Fruit fly (Drosophila melanogaster) whole organism, embryonic: ENCODE results near the gene zf30C.

Experiments
- C15 ChIP-seq: fragments of 200-800 bp; sonication (Bioruptor generic); IDR thresholded peaks from 3 replicates; pipeline ENCODE4 v1.3.6; 2022; ENCODE audit warnings: missing biosample characterization, missing genetic modification characterization
- CG10274 ChIP-seq: fragments of 200-800 bp; sonication (Bioruptor generic); optimal IDR thresholded peaks from 3 replicates; lab custom pipeline; 2017; ENCODE audit warnings: missing biosample characterization, mild to moderate bottlenecking, missing genetic modification characterization
- CG10543 ChIP-seq: fragments of 200-800 bp; sonication (Bioruptor generic); optimal IDR thresholded peaks from 3 replicates; lab custom pipeline; 2017; ENCODE audit warnings: missing biosample characterization, mild to moderate bottlenecking, missing genetic modification characterization, moderate library complexity
- CG11695 ChIP-seq: fragments of 200-800 bp; sonication (Bioruptor generic); IDR thresholded peaks from 3 replicates; pipeline ENCODE4 v1.3.6; 2022; ENCODE audit warnings: missing biosample characterization, missing genetic modification characterization
- CG12391 ChIP-seq: fragments of 200-800 bp; sonication (Bioruptor generic); optimal IDR thresholded peaks from 3 replicates; lab custom pipeline; 2018; ENCODE audit warnings: missing biosample characterization, mild to moderate bottlenecking, missing genetic modification characterization, moderate library complexity
- CG13123 ChIP-seq: fragments of 200-800 bp; sonication (Bioruptor generic); optimal IDR thresholded peaks from 2 replicates; lab custom pipeline; 2016; ENCODE audit warnings: missing biosample characterization, missing genetic modification characterization
- CG13296 ChIP-seq: fragments of 200-800 bp; sonication (Bioruptor generic); optimal IDR thresholded peaks from 3 replicates; lab custom pipeline; 2018; ENCODE audit warnings: missing biosample characterization, mild to moderate bottlenecking, missing genetic modification characterization
- CG15696 ChIP-seq: fragments of 200-800 bp; sonication (Bioruptor generic); optimal IDR thresholded peaks from 2 replicates; lab custom pipeline; 2019; ENCODE audit warnings: missing biosample characterization, mild to moderate bottlenecking, missing genetic modification characterization, moderate library complexity
- CG1647 ChIP-seq: fragments of 200-800 bp; sonication (Bioruptor generic); optimal IDR thresholded peaks from 3 replicates; lab custom pipeline; 2016; ENCODE audit warnings: missing biosample characterization, missing genetic modification characterization
- CG16815 ChIP-seq: fragments of 200-800 bp; sonication (Bioruptor generic); optimal IDR thresholded peaks from 3 replicates; lab custom pipeline; 2017; ENCODE audit warnings: missing biosample characterization, mild to moderate bottlenecking, missing genetic modification characterization
- CG17328 ChIP-seq: fragments of 200-800 bp; sonication (Bioruptor generic); IDR thresholded peaks from 2 replicates; pipeline ENCODE4 v1.3.6; 2022; ENCODE audit warnings: missing biosample characterization, missing genetic modification characterization
- CG18619 ChIP-seq: fragments of 200-800 bp; sonication (Bioruptor generic); optimal IDR thresholded peaks from 3 replicates; lab custom pipeline; 2017; ENCODE audit warnings: missing biosample characterization, mild to moderate bottlenecking, missing genetic modification characterization
- CG18764 ChIP-seq: fragments of 200-800 bp; sonication (Bioruptor generic); optimal IDR thresholded peaks from 3 replicates; lab custom pipeline; 2016; ENCODE audit warnings: missing biosample characterization, missing genetic modification characterization
- CG2129 ChIP-seq: fragments of 200-800 bp; sonication (Bioruptor generic); IDR thresholded peaks from 2 replicates; pipeline ENCODE4 v1.3.6; 2022; ENCODE audit warnings: missing biosample characterization, missing genetic modification characterization; ENCODE audit not compliant: partially characterized antibody
- CG6689 ChIP-seq: fragments of 200-800 bp; sonication (Bioruptor generic); IDR thresholded peaks from 2 replicates; pipeline ENCODE4 v1.3.6; 2022; ENCODE audit warnings: missing biosample characterization, missing genetic modification characterization
- CG6813 ChIP-seq: fragments of 200-800 bp; sonication (Bioruptor generic); optimal IDR thresholded peaks from 2 replicates; lab custom pipeline; 2017; ENCODE audit warnings: missing biosample characterization, missing genetic modification characterization, mild to moderate bottlenecking, moderate library complexity, missing genetic modification reagents
- CG7271 ChIP-seq: fragments of 200-800 bp; sonication (Bioruptor generic); optimal IDR thresholded peaks from 2 replicates; lab custom pipeline; 2018; ENCODE audit warnings: missing biosample characterization, mild to moderate bottlenecking, missing genetic modification characterization, moderate library complexity
- CG8388 ChIP-seq: fragments of 200-800 bp; sonication (Bioruptor generic); optimal IDR thresholded peaks from 2 replicates; lab custom pipeline; 2019; ENCODE audit warnings: missing biosample characterization, mild to moderate bottlenecking, missing genetic modification characterization, moderate library complexity
- CoRest ChIP-seq: fragments of 200-800 bp; sonication (Bioruptor generic); optimal IDR thresholded peaks from 3 replicates; lab custom pipeline; 2018; ENCODE audit warnings: missing biosample characterization, mild to moderate bottlenecking, missing genetic modification characterization, moderate library complexity
- D ChIP-seq, 2 experiments: fragments of 200-800 bp in 1 of 2; fragments of >200 bp in 1 of 2; sonication (Bioruptor generic) in 1 of 2; optimal IDR thresholded peaks; 2 replicates in 1 of 2; 3 replicates in 1 of 2; lab custom pipeline; 2017; ENCODE audit warnings: mild to moderate bottlenecking in 1 of 2, missing biosample characterization in 1 of 2, missing genetic modification characterization in 1 of 2, missing genetic modification reagents in 1 of 2
- Hr78 ChIP-seq, 2 experiments: fragments of 200-800 bp in 1 of 2; fragments of >200 bp in 1 of 2; sonication (Bioruptor generic) in 1 of 2; optimal IDR thresholded peaks; 2 replicates each; lab custom pipeline; 2017 to 2019; ENCODE audit warnings: missing biosample characterization in 2 of 2, missing genetic modification characterization in 2 of 2, mild to moderate bottlenecking in 1 of 2, moderate library complexity in 1 of 2
- Max ChIP-seq: fragments of 200-800 bp; sonication (Bioruptor generic); optimal IDR thresholded peaks from 2 replicates; lab custom pipeline; 2016; ENCODE audit warnings: missing biosample characterization, mild to moderate bottlenecking, missing genetic modification characterization
- Optix ChIP-seq: fragments of 200-800 bp; sonication (Bioruptor generic); IDR thresholded peaks from 3 replicates; pipeline ENCODE4 v1.3.6; 2022; ENCODE audit warnings: missing biosample characterization, missing genetic modification characterization
- Rx ChIP-seq: fragments of 200-800 bp; sonication (Bioruptor generic); IDR thresholded peaks from 2 replicates; pipeline ENCODE4 v1.3.6; 2022; ENCODE audit warnings: missing biosample characterization, missing genetic modification characterization
- TFAM ChIP-seq: fragments of 200-800 bp; sonication (Bioruptor generic); optimal IDR thresholded peaks from 2 replicates; lab custom pipeline; 2017; ENCODE audit warnings: missing biosample characterization, missing genetic modification characterization, inconsistent platforms
- Xrp1 ChIP-seq: fragments of 200-800 bp; sonication (Bioruptor generic); IDR thresholded peaks from 2 replicates; pipeline ENCODE4 v1.3.6; 2022; ENCODE audit warnings: missing biosample characterization, missing genetic modification characterization
- ac ChIP-seq: fragments of 200-800 bp; sonication (Bioruptor generic); optimal IDR thresholded peaks from 3 replicates; lab custom pipeline; 2017; ENCODE audit warnings: missing biosample characterization, mild to moderate bottlenecking, missing genetic modification characterization
- al ChIP-seq: fragments of 200-800 bp; sonication (Bioruptor generic); IDR thresholded peaks from 2 replicates; pipeline ENCODE4 v1.3.6; 2022; ENCODE audit warnings: missing biosample characterization, missing genetic modification characterization
- cad ChIP-seq: fragments of >200 bp; optimal IDR thresholded peaks from 2 replicates; lab custom pipeline; 2017; ENCODE audit warnings: missing biosample characterization, missing genetic modification characterization
- exex ChIP-seq: fragments of 200-800 bp; sonication (Bioruptor generic); optimal IDR thresholded peaks from 4 replicates; lab custom pipeline; 2018; ENCODE audit warnings: missing biosample characterization, mild to moderate bottlenecking, missing genetic modification characterization, moderate library complexity
- fu2 ChIP-seq: fragments of 200-800 bp; sonication (Bioruptor generic); optimal IDR thresholded peaks from 2 replicates; lab custom pipeline; 2016; ENCODE audit warnings: missing biosample characterization, missing genetic modification characterization
- gcm2 ChIP-seq: fragments of 200-800 bp; sonication (Bioruptor generic); optimal IDR thresholded peaks from 2 replicates; lab custom pipeline; 2016; ENCODE audit warnings: missing biosample characterization, missing genetic modification characterization
- her ChIP-seq: fragments of 200-800 bp; sonication (Bioruptor generic); optimal IDR thresholded peaks from 2 replicates; lab custom pipeline; 2016; ENCODE audit warnings: missing biosample characterization, missing genetic modification characterization
- ind ChIP-seq: fragments of 200-800 bp; sonication (Bioruptor generic); optimal IDR thresholded peaks from 3 replicates; lab custom pipeline; 2016; ENCODE audit warnings: missing biosample characterization, missing genetic modification characterization
- knrl ChIP-seq: fragments of 200-800 bp; sonication (Bioruptor generic); IDR thresholded peaks from 3 replicates; pipeline ENCODE4 v1.3.6; 2022; ENCODE audit warnings: missing biosample characterization, missing genetic modification characterization; ENCODE audit not compliant: partially characterized antibody
- lola ChIP-seq, 3 experiments: fragments of >200 bp in 2 of 3; fragments of 200-800 bp in 1 of 3; sonication (Bioruptor generic) in 1 of 3; optimal IDR thresholded peaks; 2 replicates each; lab custom pipeline; 2017 to 2019; ENCODE audit warnings: missing biosample characterization in 3 of 3, missing genetic modification characterization in 3 of 3, mild to moderate bottlenecking in 1 of 3, moderate library complexity in 1 of 3
- mam ChIP-seq: fragments of 200-800 bp; sonication (Bioruptor generic); optimal IDR thresholded peaks from 3 replicates; lab custom pipeline; 2016; ENCODE audit warnings: missing biosample characterization, missing genetic modification characterization
- org-1 ChIP-seq: fragments of 200-800 bp; sonication (Bioruptor generic); optimal IDR thresholded peaks from 2 replicates; lab custom pipeline; 2017; ENCODE audit warnings: missing biosample characterization, missing genetic modification characterization
- pho ChIP-seq: fragments of 200-800 bp; sonication (Bioruptor generic); optimal IDR thresholded peaks from 2 replicates; lab custom pipeline; 2016; ENCODE audit warnings: missing biosample characterization, missing genetic modification characterization
- ranshi ChIP-seq: fragments of 200-800 bp; sonication (Bioruptor generic); IDR thresholded peaks from 2 replicates; pipeline ENCODE4 v1.3.6; 2022; ENCODE audit warnings: missing biosample characterization, missing genetic modification characterization
- ro ChIP-seq: fragments of 200-800 bp; sonication (Bioruptor generic); IDR thresholded peaks from 2 replicates; pipeline ENCODE4 v1.3.6; 2022; ENCODE audit warnings: missing biosample characterization, missing genetic modification characterization
- sc ChIP-seq, 3 experiments: fragments of >200 bp in 2 of 3; fragments of 200-800 bp in 1 of 3; sonication (Bioruptor generic) in 1 of 3; optimal IDR thresholded peaks; 2 replicates in 2 of 3; 3 replicates in 1 of 3; lab custom pipeline; 2017; ENCODE audit warnings: mild to moderate bottlenecking in 1 of 3, missing biosample characterization in 1 of 3, missing genetic modification characterization in 1 of 3, missing genetic modification reagents in 1 of 3
- stwl ChIP-seq: fragments of 200-800 bp; sonication (Bioruptor generic); optimal IDR thresholded peaks from 3 replicates; lab custom pipeline; 2018; ENCODE audit warnings: missing biosample characterization, mild to moderate bottlenecking, missing genetic modification characterization, moderate library complexity
- sug ChIP-seq: fragments of 200-800 bp; optimal IDR thresholded peaks from 2 replicates; lab custom pipeline; 2019; ENCODE audit warnings: missing biosample characterization, mild to moderate bottlenecking, missing genetic modification characterization, moderate library complexity
- tio ChIP-seq: fragments of 200-800 bp; sonication (Bioruptor generic); optimal IDR thresholded peaks from 2 replicates; lab custom pipeline; 2017; ENCODE audit warnings: missing biosample characterization, missing genetic modification characterization, inconsistent platforms
- tna ChIP-seq: fragments of 200-800 bp; sonication (Bioruptor generic); IDR thresholded peaks from 2 replicates; pipeline ENCODE4 v1.3.6; 2022; ENCODE audit warnings: missing biosample characterization, missing genetic modification characterization; ENCODE audit not compliant: partially characterized antibody
- wek ChIP-seq: fragments of 200-800 bp; sonication (Bioruptor generic); optimal IDR thresholded peaks from 3 replicates; lab custom pipeline; 2018; ENCODE audit warnings: missing biosample characterization, mild to moderate bottlenecking, missing genetic modification characterization, moderate library complexity
- yki ChIP-seq: fragments of >200 bp; optimal IDR thresholded peaks from 3 replicates; lab custom pipeline; 2018
- zf30C ChIP-seq: fragments of 200-800 bp; sonication (Bioruptor generic); optimal IDR thresholded peaks from 3 replicates; lab custom pipeline; 2018; ENCODE audit warnings: missing biosample characterization, mild to moderate bottlenecking, missing genetic modification characterization

The zf30C gene

DNA sequence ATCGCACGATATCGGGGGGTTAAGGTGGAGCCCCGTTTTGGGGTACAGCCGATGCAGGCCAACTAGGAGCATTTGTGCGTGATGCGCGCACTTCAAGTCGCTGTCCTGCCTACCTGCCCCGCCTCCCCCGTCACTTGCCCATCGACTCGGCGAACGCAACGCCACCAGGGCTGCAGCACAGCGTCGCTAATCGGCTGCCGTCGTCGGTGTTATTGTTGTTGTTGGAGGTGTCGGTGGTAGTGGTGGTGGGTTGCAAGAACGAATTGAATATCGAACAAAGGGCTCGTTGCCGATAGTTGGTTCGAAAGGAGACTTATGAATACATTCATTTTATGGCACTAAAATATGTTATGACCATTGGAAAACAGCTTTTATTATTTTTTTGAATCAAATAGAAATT lies 714 bp downstream of the zf30C start (continued):
- no peak for TF ChIP-seq cad (GFP tag; lab: Kevin White, UChicago)
- TF ChIP-seq CG18764 (GFP tag; lab: Kevin White, UChicago) = peak; percentile 3
- peak; percentile 55 for TF ChIP-seq CG15696
- TF ChIP-seq her (GFP tag; lab: Kevin White, UChicago) = peak; percentile 57
- peak; percentile 32; the same call in 1 of the 2 replicates for TF ChIP-seq CG6689 (GFP tag; lab: Robert Waterston, UW)
- TF ChIP-seq CG2129 = peak; percentile 87
- TF ChIP-seq CG17328 (GFP tag; lab: Robert Waterston, UW) = peak; percentile 23; the same call in 1 of the 2 replicates
- no peak for TF ChIP-seq CG10274 (GFP tag; lab: Kevin White, UChicago)
- peak; percentile 58 for TF ChIP-seq al (GFP tag; lab: Robert Waterston, UW)
- TF ChIP-seq lola (GFP tag; optimal IDR thresholded peaks at IDR 0.05; lab: Kevin White, UChicago) = peak in 1 of 3 experiments; percentile 3
- peak; percentile 53 for TF ChIP-seq CG1647 (GFP tag; lab: Kevin White, UChicago)
- TF ChIP-seq gcm2 (GFP tag; lab: Kevin White, UChicago) = no peak
- no peak for TF ChIP-seq Hr78 (GFP tag; optimal IDR thresholded peaks at IDR 0.05; lab: Kevin White, UChicago)
- peak; percentile 71 for TF ChIP-seq mam (GFP tag; lab: Kevin White, UChicago)
- TF ChIP-seq sug (tag; lab: Kevin White, UChicago) = peak; percentile 65
- TF ChIP-seq zf30C (GFP tag; lab: Kevin White, UChicago) = peak; percentile 42
- peak; percentile 11 for TF ChIP-seq CG6813
- TF ChIP-seq ranshi = peak; percentile 53; the same call in 1 of the 2 replicates
- TF ChIP-seq CG11695 (GFP tag; lab: Robert Waterston, UW) = peak; percentile 47; the same call in 1 of the 3 replicates
- peak; percentile 63 for TF ChIP-seq fu2 (GFP tag; lab: Kevin White, UChicago)
- no peak for TF ChIP-seq wek (GFP tag; lab: Kevin White, UChicago)
- peak; percentile 86 for TF ChIP-seq tna
- peak; percentile 74 for TF ChIP-seq CG12391 (tag; lab: Kevin White, UChicago)
- TF ChIP-seq CG7271 (tag; lab: Kevin White, UChicago) = no peak
- no peak for TF ChIP-seq sc (optimal IDR thresholded peaks at IDR 0.05; lab: Kevin White, UChicago)
- TF ChIP-seq sc (GFP tag; optimal IDR thresholded peaks at IDR 0.05; lab: Kevin White, UChicago) = no peak
- TF ChIP-seq Rx = 0 out of 2 replicates have a peak, but pooled peaks have one; percentile 8
- TF ChIP-seq knrl = peak; percentile 92
- TF ChIP-seq org-1 = no peak
- no peak for TF ChIP-seq TFAM (GFP tag; lab: Kevin White, UChicago)

DNA sequence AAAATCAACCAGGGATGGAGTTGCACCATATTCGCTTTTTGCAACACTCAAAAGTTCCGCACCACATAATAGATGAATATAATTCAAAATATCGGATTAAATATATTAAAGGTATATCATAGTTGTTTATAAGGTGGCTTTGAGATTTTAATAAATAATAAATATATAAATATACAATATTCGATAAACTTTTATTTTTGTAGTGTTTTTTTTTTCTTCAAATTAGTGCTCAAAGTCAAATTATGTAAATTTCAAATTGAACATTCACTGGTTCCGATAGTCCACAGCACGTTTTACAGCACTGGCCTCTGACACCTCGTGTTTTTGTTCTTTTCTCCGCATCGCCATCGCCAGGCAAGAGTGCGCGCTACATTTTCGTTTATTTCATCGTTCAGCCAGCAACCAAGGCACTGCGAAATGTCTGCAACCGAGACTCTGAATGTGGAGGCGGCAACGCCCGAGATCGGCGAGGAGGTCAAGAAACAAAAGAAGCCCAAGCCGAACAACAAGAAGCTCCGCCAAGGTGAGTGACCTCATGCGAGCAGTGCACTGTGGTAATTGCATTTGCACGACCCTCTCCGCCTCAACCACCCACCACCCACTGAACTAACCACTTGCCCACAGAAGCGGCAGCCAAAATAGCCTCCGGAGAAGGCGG lies 5.2 kb downstream of the zf30C start, which contains the start of the genes Taf11 and und:
Taf11 (minus strand) TSS at position 51 of the 658 bp plus-strand sequence.
und (plus strand) TSS at position 158 of the 658 bp plus-strand sequence.
- TF ChIP-seq CG16815 (GFP tag; lab: Kevin White, UChicago) (no peak), yki (lab: Kevin White, UChicago) (no peak), ind (GFP tag; lab: Kevin White, UChicago) (peak; percentile 52), ro (GFP tag; lab: Robert Waterston, UW) (no peak), D (optimal IDR thresholded peaks at IDR 0.05; lab: Kevin White, UChicago) (no peak), D (GFP tag; optimal IDR thresholded peaks at IDR 0.05; lab: Kevin White, UChicago) (no peak), CG18619 (GFP tag; lab: Kevin White, UChicago) (peak; percentile 18), CG10543 (GFP tag; lab: Kevin White, UChicago) (peak; percentile 25), C15 (no peak), CG8388 (GFP tag; lab: Kevin White, UChicago) (no peak), exex (tag; lab: Kevin White, UChicago) (peak; percentile 9), tio (no peak), CG13123 (peak; percentile 19), Max (peak; percentile 81), ac (GFP tag; lab: Kevin White, UChicago) (no peak), Xrp1 (peak; percentile 28; the same call in 1 of the 2 replicates), pho (GFP tag; lab: Kevin White, UChicago) (no peak), Optix (GFP tag; lab: Robert Waterston, UW) (no peak), CG13296 (GFP tag; lab: Kevin White, UChicago) (peak; percentile 42), stwl (tag; lab: Kevin White, UChicago) (peak; percentile 52), CoRest (tag; lab: Kevin White, UChicago) (peak; percentile 65)
